Fruit fly (Drosophila melanogaster) whole organism, embryonic: ENCODE results near the gene CG13690.
A peak's percentile ranks its signal among the peaks of the same experiment; 100 is the strongest.

Experiments
- Awh ChIP-seq: fragments of 200-800 bp; sonication (Bioruptor generic); IDR thresholded peaks from 2 replicates; pipeline ENCODE4, ENCODE4 v1.3.6; 2022; ENCODE audit warnings: missing biosample characterization, missing genetic modification characterization
- B-H2 ChIP-seq: fragments of 200-800 bp; sonication (Bioruptor generic); optimal IDR thresholded peaks from 2 replicates; lab custom pipeline; 2018; ENCODE audit warnings: missing biosample characterization, mild to moderate bottlenecking, missing genetic modification characterization
- BEAF-32 ChIP-seq: fragments of 200-800 bp; sonication (Bioruptor generic); optimal IDR thresholded peaks from 3 replicates; lab custom pipeline; 2017; ENCODE audit warnings: missing biosample characterization, missing genetic modification characterization, mild to moderate bottlenecking, moderate library complexity, missing genetic modification reagents
- Blimp-1 ChIP-seq: fragments of 200-800 bp; sonication (Bioruptor generic); optimal IDR thresholded peaks from 3 replicates; lab custom pipeline; 2018; ENCODE audit warnings: missing biosample characterization, missing genetic modification characterization, mild to moderate bottlenecking, moderate library complexity, missing genetic modification reagents
- CG10543 ChIP-seq: fragments of 200-800 bp; sonication (Bioruptor generic); optimal IDR thresholded peaks from 3 replicates; lab custom pipeline; 2017; ENCODE audit warnings: missing biosample characterization, mild to moderate bottlenecking, missing genetic modification characterization, moderate library complexity
- CG11696 ChIP-seq: fragments of 200-800 bp; sonication (Bioruptor generic); IDR thresholded peaks from 2 replicates; pipeline ENCODE4 v1.3.6; 2022; ENCODE audit warnings: missing biosample characterization, missing genetic modification characterization
- CG12236 ChIP-seq: fragments of 200-800 bp; sonication (Bioruptor generic); optimal IDR thresholded peaks from 2 replicates; lab custom pipeline; 2016; ENCODE audit warnings: missing biosample characterization, missing genetic modification characterization
- CG13287 ChIP-seq: fragments of 200-800 bp; sonication (Bioruptor generic); IDR thresholded peaks from 2 replicates; pipeline ENCODE4 v1.3.6; 2022; ENCODE audit warnings: missing biosample characterization, missing genetic modification characterization; ENCODE audit not compliant: partially characterized antibody
- CG13424 ChIP-seq: fragments of 200-800 bp; sonication (Bioruptor generic); optimal IDR thresholded peaks from 2 replicates; lab custom pipeline; 2019; ENCODE audit warnings: missing biosample characterization, mild to moderate bottlenecking, missing genetic modification characterization, moderate library complexity
- CG14860 ChIP-seq: fragments of 200-800 bp; sonication (Bioruptor generic); IDR thresholded peaks from 3 replicates; pipeline ENCODE4 v1.3.6; 2022; ENCODE audit warnings: missing biosample characterization, missing genetic modification characterization; ENCODE audit not compliant: partially characterized antibody
- CG1529 ChIP-seq: fragments of 200-800 bp; sonication (Bioruptor generic); optimal IDR thresholded peaks from 3 replicates; lab custom pipeline; 2018; ENCODE audit warnings: missing biosample characterization, missing genetic modification characterization
- CG17359 ChIP-seq: fragments of 200-800 bp; sonication (Bioruptor generic); optimal IDR thresholded peaks from 3 replicates; lab custom pipeline; 2018; ENCODE audit warnings: missing biosample characterization, mild to moderate bottlenecking, missing genetic modification characterization, moderate library complexity
- CG2129 ChIP-seq: fragments of 200-800 bp; sonication (Bioruptor generic); IDR thresholded peaks from 2 replicates; pipeline ENCODE4 v1.3.6; 2022; ENCODE audit warnings: missing biosample characterization, missing genetic modification characterization; ENCODE audit not compliant: partially characterized antibody
- CG2202 ChIP-seq: fragments of 200-800 bp; sonication (Bioruptor generic); optimal IDR thresholded peaks from 2 replicates; lab custom pipeline; 2018; ENCODE audit warnings: missing biosample characterization, mild to moderate bottlenecking, missing genetic modification characterization
- CG30431 ChIP-seq: fragments of 200-800 bp; sonication (Bioruptor generic); optimal IDR thresholded peaks from 2 replicates; lab custom pipeline; 2017; ENCODE audit warnings: missing biosample characterization, missing genetic modification characterization
- CG31224 ChIP-seq: fragments of 200-800 bp; sonication (Bioruptor generic); IDR thresholded peaks from 2 replicates; pipeline ENCODE4 v1.3.6; 2022; ENCODE audit warnings: missing biosample characterization, missing genetic modification characterization
- CG31388 ChIP-seq: fragments of 200-800 bp; sonication (Bioruptor generic); optimal IDR thresholded peaks from 2 replicates; lab custom pipeline; 2016; ENCODE audit warnings: missing biosample characterization, missing genetic modification characterization
- CG31441 ChIP-seq: fragments of 200-800 bp; sonication (Bioruptor generic); IDR thresholded peaks from 2 replicates; pipeline ENCODE4 v1.3.6; 2022; ENCODE audit warnings: missing biosample characterization, missing genetic modification characterization
- CG3995 ChIP-seq: fragments of 200-800 bp; sonication (Bioruptor generic); optimal IDR thresholded peaks from 3 replicates; lab custom pipeline; 2016; ENCODE audit warnings: missing biosample characterization, missing genetic modification characterization
- CG4820 ChIP-seq: fragments of 200-800 bp; sonication (Bioruptor generic); optimal IDR thresholded peaks from 3 replicates; lab custom pipeline; 2016; ENCODE audit warnings: missing biosample characterization, missing genetic modification characterization
- CG8765 ChIP-seq: fragments of 200-800 bp; sonication (Bioruptor generic); IDR thresholded peaks from 2 replicates; pipeline ENCODE4 v1.3.6; 2022; ENCODE audit warnings: missing biosample characterization, missing genetic modification characterization
- CG9727 ChIP-seq: fragments of 200-800 bp; sonication (Bioruptor generic); optimal IDR thresholded peaks from 3 replicates; lab custom pipeline; 2017; ENCODE audit warnings: missing biosample characterization, mild to moderate bottlenecking, missing genetic modification characterization
- Dip2 ChIP-seq: fragments of 200-800 bp; sonication (Bioruptor generic); IDR thresholded peaks from 2 replicates; pipeline ENCODE4 v1.3.6; 2022; ENCODE audit warnings: missing biosample characterization, missing genetic modification characterization
- H2.0 ChIP-seq: fragments of 200-800 bp; sonication (Bioruptor generic); IDR thresholded peaks from 2 replicates; pipeline ENCODE4 v1.3.6; 2022; ENCODE audit warnings: missing biosample characterization, missing genetic modification characterization
- Nf-YB ChIP-seq: fragments of 200-800 bp; sonication (Bioruptor generic); optimal IDR thresholded peaks from 3 replicates; lab custom pipeline; 2019; ENCODE audit warnings: missing biosample characterization, mild to moderate bottlenecking, missing genetic modification characterization, moderate library complexity
- PHDP ChIP-seq: fragments of 200-800 bp; sonication (Bioruptor generic); optimal IDR thresholded peaks from 3 replicates; lab custom pipeline; 2018; ENCODE audit warnings: missing biosample characterization, mild to moderate bottlenecking, missing genetic modification characterization, moderate library complexity
- Scr ChIP-seq: fragments of 200-800 bp; sonication (Bioruptor generic); IDR thresholded peaks from 2 replicates; pipeline ENCODE4 v1.3.6; 2022; ENCODE audit warnings: missing biosample characterization, missing genetic modification characterization; ENCODE audit not compliant: partially characterized antibody
- Side ChIP-seq: fragments of 200-800 bp; sonication (Bioruptor generic); optimal IDR thresholded peaks from 2 replicates; lab custom pipeline; 2016; ENCODE audit warnings: missing biosample characterization, missing genetic modification characterization
- Sox102F ChIP-seq: fragments of 200-800 bp; sonication (Bioruptor generic); optimal IDR thresholded peaks from 2 replicates; lab custom pipeline; 2018; ENCODE audit warnings: missing biosample characterization, mild to moderate bottlenecking, missing genetic modification characterization, moderate library complexity
- Trl ChIP-seq, 3 experiments: fragments of >200 bp in 2 of 3; fragments of 200-800 bp in 1 of 3; sonication (Bioruptor generic) in 1 of 3; optimal IDR thresholded peaks; 2 replicates in 1 of 3; 3 replicates in 2 of 3; lab custom pipeline; 2016 to 2017; ENCODE audit warnings: missing biosample characterization in 1 of 3, missing genetic modification characterization in 1 of 3
- ab ChIP-seq: fragments of 200-800 bp; sonication (Bioruptor generic); optimal IDR thresholded peaks from 2 replicates; lab custom pipeline; 2016; ENCODE audit warnings: missing biosample characterization, missing genetic modification characterization
- bab2 ChIP-seq: fragments of 200-800 bp; sonication (Bioruptor generic); optimal IDR thresholded peaks from 2 replicates; lab custom pipeline; 2016; ENCODE audit warnings: missing biosample characterization, missing genetic modification characterization
- bcd ChIP-seq: fragments of 200-800 bp; sonication (Bioruptor generic); optimal IDR thresholded peaks from 2 replicates; lab custom pipeline; 2017; ENCODE audit warnings: missing biosample characterization, mild to moderate bottlenecking, missing genetic modification characterization
- chn ChIP-seq: fragments of 200-800 bp; sonication (Bioruptor generic); optimal IDR thresholded peaks from 2 replicates; lab custom pipeline; 2016; ENCODE audit warnings: missing biosample characterization, missing genetic modification characterization
- corto ChIP-seq: fragments of 200-800 bp; sonication (Bioruptor generic); optimal IDR thresholded peaks from 2 replicates; lab custom pipeline; 2016; ENCODE audit warnings: missing biosample characterization, mild to moderate bottlenecking, missing genetic modification characterization, moderate library complexity
- esg ChIP-seq: fragments of 200-800 bp; sonication (Bioruptor generic); conservative IDR thresholded peaks from 2 replicates; pipeline ENCODE4 v1.3.6; 2022; ENCODE audit warnings: missing biosample characterization, missing genetic modification characterization
- exex ChIP-seq: fragments of 200-800 bp; sonication (Bioruptor generic); optimal IDR thresholded peaks from 4 replicates; lab custom pipeline; 2018; ENCODE audit warnings: missing biosample characterization, mild to moderate bottlenecking, missing genetic modification characterization, moderate library complexity
- gro ChIP-seq: fragments of 200-800 bp; sonication (Bioruptor generic); optimal IDR thresholded peaks from 2 replicates; lab custom pipeline; 2016; ENCODE audit warnings: missing biosample characterization, missing genetic modification characterization
- h ChIP-seq: fragments of >200 bp; optimal IDR thresholded peaks from 2 replicates; lab custom pipeline; 2017
- kay ChIP-seq: fragments of 200-800 bp; sonication (Bioruptor generic); optimal IDR thresholded peaks from 2 replicates; lab custom pipeline; 2016; ENCODE audit warnings: missing biosample characterization, missing genetic modification characterization
- lbe ChIP-seq: fragments of 200-800 bp; sonication (Bioruptor generic); optimal IDR thresholded peaks from 2 replicates; lab custom pipeline; 2016; ENCODE audit warnings: missing biosample characterization, mild to moderate bottlenecking, missing genetic modification characterization
- phol ChIP-seq: fragments of 200-800 bp; sonication (Bioruptor generic); optimal IDR thresholded peaks from 3 replicates; lab custom pipeline; 2018; ENCODE audit warnings: missing biosample characterization, mild to moderate bottlenecking, missing genetic modification characterization, moderate library complexity
- slp2 ChIP-seq: fragments of 200-800 bp; sonication (Bioruptor generic); optimal IDR thresholded peaks from 2 replicates; lab custom pipeline; 2016; ENCODE audit warnings: missing biosample characterization, missing genetic modification characterization
- sob ChIP-seq: fragments of 200-800 bp; sonication (Bioruptor generic); IDR thresholded peaks from 2 replicates; pipeline ENCODE4 v1.3.6; 2022; ENCODE audit warnings: missing biosample characterization, missing genetic modification characterization
- stwl ChIP-seq: fragments of 200-800 bp; sonication (Bioruptor generic); optimal IDR thresholded peaks from 3 replicates; lab custom pipeline; 2018; ENCODE audit warnings: missing biosample characterization, mild to moderate bottlenecking, missing genetic modification characterization, moderate library complexity
- toy ChIP-seq: fragments of 200-800 bp; sonication (Bioruptor generic); IDR thresholded peaks from 2 replicates; pipeline ENCODE4 v1.3.6; 2022; ENCODE audit warnings: missing biosample characterization, missing genetic modification characterization
- wek ChIP-seq: fragments of 200-800 bp; sonication (Bioruptor generic); optimal IDR thresholded peaks from 3 replicates; lab custom pipeline; 2018; ENCODE audit warnings: missing biosample characterization, mild to moderate bottlenecking, missing genetic modification characterization, moderate library complexity
- zen ChIP-seq: fragments of 200-800 bp; sonication (Bioruptor generic); optimal IDR thresholded peaks from 3 replicates; lab custom pipeline; 2018; ENCODE audit warnings: missing biosample characterization, mild to moderate bottlenecking, missing genetic modification characterization, moderate library complexity
- zen2 ChIP-seq: fragments of 200-800 bp; sonication (Bioruptor generic); IDR thresholded peaks from 3 replicates; pipeline ENCODE4 v1.3.6; 2022; ENCODE audit warnings: missing biosample characterization, missing genetic modification characterization; ENCODE audit not compliant: partially characterized antibody

Gene CG13690

DNA sequence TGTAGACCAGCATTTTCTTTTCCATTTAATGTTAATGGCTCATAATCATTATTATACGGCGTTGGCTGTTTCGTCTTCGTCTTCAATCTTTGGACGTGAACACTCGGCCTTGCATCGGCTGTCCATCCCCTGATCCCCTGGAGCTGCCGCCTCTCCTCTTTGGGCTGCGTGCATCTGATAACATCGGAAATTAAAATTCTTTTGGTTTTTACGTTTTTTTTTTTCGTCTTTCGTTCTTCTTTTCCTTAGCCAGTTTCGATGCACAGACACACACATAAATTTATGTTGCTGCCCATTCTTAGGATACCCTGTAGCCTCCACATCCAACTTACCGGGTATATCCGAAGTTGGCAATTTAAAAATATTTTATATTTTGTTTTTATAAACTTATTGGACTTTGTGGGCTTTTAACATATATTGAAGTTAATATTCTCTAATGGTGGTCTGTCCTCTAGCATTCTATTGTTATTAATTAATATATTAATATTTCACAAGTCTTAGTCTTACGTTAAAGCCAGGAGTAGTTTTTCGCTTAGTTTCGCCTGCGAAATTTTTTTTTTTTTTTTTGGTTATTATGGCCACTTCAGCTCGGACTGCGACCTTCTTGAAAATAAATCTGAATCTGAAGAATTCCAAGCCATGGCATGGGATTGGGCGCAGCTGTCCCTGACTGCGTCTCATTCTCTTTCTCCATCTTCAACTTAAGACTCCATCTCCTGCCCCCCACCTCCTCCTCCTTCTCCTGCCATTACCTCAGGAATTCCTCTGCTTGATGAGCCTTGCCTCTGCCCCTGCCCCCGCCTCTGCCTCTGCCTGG lies 21.4 kb upstream of the CG13690 start (continued):
- TF ChIP-seq CG13424 (tag; lab: Kevin White, UChicago) (peak; percentile 43), CG12236 (GFP tag; lab: Kevin White, UChicago) (no peak), CG14860 (GFP tag; lab: Robert Waterston, UW) (no peak), bab2 (GFP tag; lab: Kevin White, UChicago) (no peak), Sox102F (GFP tag; lab: Kevin White, UChicago) (peak; percentile 12), gro (GFP tag; lab: Kevin White, UChicago) (no peak), CG9727 (peak; percentile 85), h (lab: Kevin White, UChicago) (no peak), Dip2 (GFP tag; lab: Robert Waterston, UW) (no peak), B-H2 (GFP tag; lab: Kevin White, UChicago) (no peak), Side (no peak), zen (peak; percentile 41), Scr (GFP tag; lab: Robert Waterston, UW) (no peak), BEAF-32 (GFP tag; lab: Kevin White, UChicago) (no peak), CG31224 (no peak), Blimp-1 (GFP tag; lab: Kevin White, UChicago) (peak; percentile 46), slp2 (GFP tag; lab: Kevin White, UChicago) (no peak), kay (GFP tag; lab: Kevin White, UChicago) (no peak), CG10543 (GFP tag; lab: Kevin White, UChicago) (no peak), toy (GFP tag; lab: Robert Waterston, UW) (no peak), zen2 (GFP tag; lab: Robert Waterston, UW) (no peak), bcd (GFP tag; lab: Kevin White, UChicago) (no peak), Trl (optimal IDR thresholded peaks at IDR 0.05; lab: Kevin White, UChicago) (no peak), Trl (GFP tag; optimal IDR thresholded peaks at IDR 0.05; lab: Kevin White, UChicago) (no peak), stwl (peak; percentile 21), CG2129 (GFP tag; lab: Robert Waterston, UW) (no peak), sob (no peak), CG31441 (GFP tag; lab: Robert Waterston, UW) (peak; percentile 66), Awh (no peak), wek (GFP tag; lab: Kevin White, UChicago) (no peak), exex (tag; lab: Kevin White, UChicago) (no peak), chn (no peak), CG1529 (peak; percentile 43), lbe (GFP tag; lab: Kevin White, UChicago) (peak; percentile 85), H2.0 (GFP tag; lab: Robert Waterston, UW) (no peak), CG30431 (GFP tag; lab: Kevin White, UChicago) (peak; percentile 58), CG2202 (tag; lab: Kevin White, UChicago) (peak; percentile 58), CG8765 (GFP tag; lab: Robert Waterston, UW) (peak; percentile 14; the same call in 1 of the 2 replicates), CG11696 (no peak), CG31388 (no peak), CG4820 (GFP tag; lab: Kevin White, UChicago) (peak; percentile 1), corto (GFP tag; lab: Kevin White, UChicago) (peak; percentile 66), PHDP (tag; lab: Kevin White, UChicago) (peak; percentile 14), phol (peak; percentile 79), CG3995 (GFP tag; lab: Kevin White, UChicago) (no peak), CG13287 (no peak), Nf-YB (GFP tag; lab: Kevin White, UChicago) (peak; percentile 57), esg (GFP tag; lab: Robert Waterston, UW) (peak; percentile 17; the same call in 1 of the 2 replicates), ab (no peak), CG17359 (tag; lab: Kevin White, UChicago) (peak; percentile 3)
